Worm (Caenorhabditis elegans) whole organism, L4 larva: Measurements from ENCODE around the gene F35C11.4.

Experiments used
- D1046.2 ChIP-seq: fragments of 200-800 bp; sonication (Bioruptor generic); IDR thresholded peaks from 2 replicates; pipeline ENCODE4 v1.3.6; 2022; ENCODE audit warnings: missing genetic modification characterization, missing compliant biosample characterization
- R02D3.7 ChIP-seq: fragments of 150-350 bp; sonication (generic microtip); optimal IDR thresholded peaks from 3 replicates; lab custom pipeline; 2014; ENCODE audit warnings: missing biosample characterization, missing genetic modification characterization
- T26A8.4 ChIP-seq: fragments of 200-800 bp; sonication (Bioruptor generic); IDR thresholded peaks from 2 replicates; pipeline ENCODE4 v1.3.6; 2022; ENCODE audit warnings: missing genetic modification characterization, missing compliant biosample characterization
- aha-1 ChIP-seq: fragments of 150-350 bp; peaks from one replicate; lab custom pipeline; 2014; ENCODE audit warnings: missing biosample characterization, missing genetic modification characterization
- attf-4 ChIP-seq: sonication (generic microtip); optimal IDR thresholded peaks from 3 replicates; lab custom pipeline; 2017; ENCODE audit warnings: missing biosample characterization, missing genetic modification characterization
- ceh-28 ChIP-seq: fragments of 150-350 bp; optimal IDR thresholded peaks from 2 replicates; lab custom pipeline; 2014; ENCODE audit warnings: missing biosample characterization, missing genetic modification reagents, missing genetic modification characterization
- ctbp-1 ChIP-seq: fragments of 200-800 bp; sonication (Bioruptor generic); IDR thresholded peaks from 2 replicates; pipeline ENCODE4 v1.3.6; 2022; ENCODE audit warnings: missing genetic modification reagents, missing genetic modification characterization, missing compliant biosample characterization
- daf-12 ChIP-seq: fragments of 150-350 bp; optimal IDR thresholded peaks from 2 replicates; lab custom pipeline; 2014; ENCODE audit warnings: missing biosample characterization, missing genetic modification reagents, missing genetic modification characterization
- daf-16 ChIP-seq, 3 experiments: sonication (generic microtip); optimal IDR thresholded peaks; 2 replicates each; lab custom pipeline; 2016 to 2017; ENCODE audit warnings: missing genetic modification characterization in 3 of 3, missing genetic modification reagents in 3 of 3, mild to moderate bottlenecking in 2 of 3, missing compliant biosample characterization in 2 of 3, missing biosample characterization in 1 of 3, moderate library complexity in 1 of 3
- dmd-6 ChIP-seq: fragments of 200-800 bp; sonication (Bioruptor generic); IDR thresholded peaks from 2 replicates; pipeline ENCODE4 v1.3.6; 2022; ENCODE audit warnings: missing genetic modification reagents, missing genetic modification characterization, missing compliant biosample characterization
- dpl-1 ChIP-seq: fragments of 150-350 bp; optimal IDR thresholded peaks from 2 replicates; lab custom pipeline; 2014; ENCODE audit warnings: missing biosample characterization, missing genetic modification reagents, missing genetic modification characterization
- duxl-1 ChIP-seq: sonication (generic microtip); optimal IDR thresholded peaks from 2 replicates; lab custom pipeline; 2016; ENCODE audit warnings: mild to moderate bottlenecking, missing genetic modification characterization, moderate library complexity, missing compliant biosample characterization; ENCODE audit not compliant: poor library complexity
- dve-1 ChIP-seq: sonication (generic microtip); optimal IDR thresholded peaks from 2 replicates; lab custom pipeline; 2017; ENCODE audit warnings: antibody characterized with exemption, mild to moderate bottlenecking, missing genetic modification characterization, missing compliant biosample characterization; ENCODE audit not compliant: insufficient read depth
- egl-43 ChIP-seq: fragments of 200-800 bp; sonication (Bioruptor generic); IDR thresholded peaks from 2 replicates; pipeline ENCODE4 v1.3.6; 2022; ENCODE audit warnings: missing genetic modification reagents, missing genetic modification characterization, missing compliant biosample characterization
- fkh-10 ChIP-seq: fragments of 150-350 bp; optimal IDR thresholded peaks from 2 replicates; lab custom pipeline; 2014; ENCODE audit warnings: missing biosample characterization, missing genetic modification reagents, missing genetic modification characterization
- hlh-30 ChIP-seq: sonication (generic microtip); optimal IDR thresholded peaks from 2 replicates; lab custom pipeline; 2017; ENCODE audit warnings: antibody characterized with exemption, mild to moderate bottlenecking, missing genetic modification characterization, missing compliant biosample characterization; ENCODE audit not compliant: insufficient read depth
- hmg-1.1 ChIP-seq: fragments of 200-800 bp; sonication (Bioruptor generic); IDR thresholded peaks from 2 replicates; pipeline ENCODE4 v1.3.6; 2022; ENCODE audit warnings: missing genetic modification reagents, missing genetic modification characterization, missing compliant biosample characterization
- lin-15B ChIP-seq: fragments of 150-350 bp; sonication (generic microtip); optimal IDR thresholded peaks from 3 replicates; lab custom pipeline; 2014; ENCODE audit warnings: missing biosample characterization, missing genetic modification characterization
- lin-38 ChIP-seq: fragments of 200-800 bp; sonication (Bioruptor generic); IDR thresholded peaks from 2 replicates; pipeline ENCODE4 v1.3.6; 2022; ENCODE audit warnings: missing genetic modification reagents, missing genetic modification characterization, missing compliant biosample characterization
- lsy-2 ChIP-seq, 2 experiments: fragments of 150-350 bp in 1 of 2; sonication (generic microtip) in 1 of 2; optimal IDR thresholded peaks; 2 replicates each; lab custom pipeline; 2014 to 2017; ENCODE audit warnings: missing biosample characterization in 2 of 2, missing genetic modification characterization in 2 of 2
- mep-1 ChIP-seq: fragments of 150-350 bp; sonication (generic microtip); optimal IDR thresholded peaks from 3 replicates; lab custom pipeline; 2014; ENCODE audit warnings: missing biosample characterization, missing genetic modification characterization
- mxl-2 ChIP-seq: fragments of 200-800 bp; sonication (Bioruptor generic); conservative IDR thresholded peaks from 2 replicates; pipeline ENCODE4 v1.3.6; 2022; ENCODE audit warnings: missing genetic modification reagents, missing genetic modification characterization, missing compliant biosample characterization
- nhr-10 ChIP-seq: fragments of 150-350 bp; optimal IDR thresholded peaks from 2 replicates; lab custom pipeline; 2014; ENCODE audit warnings: missing biosample characterization, missing genetic modification characterization
- nhr-11 ChIP-seq: fragments of 150-350 bp; optimal IDR thresholded peaks from 2 replicates; lab custom pipeline; 2014; ENCODE audit warnings: missing biosample characterization, missing genetic modification characterization
- nhr-237 ChIP-seq: sonication (generic microtip); optimal IDR thresholded peaks from 2 replicates; lab custom pipeline; 2017; ENCODE audit warnings: missing biosample characterization, missing genetic modification characterization
- nhr-28 ChIP-seq: fragments of 150-350 bp; optimal IDR thresholded peaks from 2 replicates; lab custom pipeline; 2014; ENCODE audit warnings: missing biosample characterization, missing genetic modification characterization
- pha-4 ChIP-seq, 2 experiments: fragments of 150-350 bp in 1 of 2; fragments of 200-800 bp in 1 of 2; sonication (Bioruptor generic) in 1 of 2; IDR thresholded peaks in 1 of 2; optimal IDR thresholded peaks in 1 of 2; 2 replicates each; pipeline versions ENCODE4 v1.3.6 to Lab custom; 2014 to 2022; ENCODE audit warnings: missing genetic modification characterization in 2 of 2, missing genetic modification reagents in 2 of 2, missing biosample characterization in 1 of 2, missing compliant biosample characterization in 1 of 2
- rbr-2 ChIP-seq: sonication (generic microtip); optimal IDR thresholded peaks from 2 replicates; lab custom pipeline; 2016; ENCODE audit warnings: missing genotype, missing genetic modification characterization, missing compliant biosample characterization
- skn-1 ChIP-seq: fragments of 150-350 bp; optimal IDR thresholded peaks from 2 replicates; lab custom pipeline; 2014; ENCODE audit warnings: missing biosample characterization, missing genetic modification characterization
- snpc-1.2 ChIP-seq: fragments of 200-800 bp; sonication (Bioruptor generic); IDR thresholded peaks from 2 replicates; pipeline ENCODE4 v1.3.6; 2022; ENCODE audit warnings: missing genetic modification reagents, missing genetic modification characterization, missing compliant biosample characterization
- spr-3 ChIP-seq: fragments of 200-800 bp; sonication (Bioruptor generic); optimal IDR thresholded peaks from 2 replicates; lab custom pipeline; 2018; ENCODE audit warnings: mild to moderate bottlenecking, missing genetic modification characterization, missing compliant biosample characterization
- unc-130 ChIP-seq: sonication (generic microtip); optimal IDR thresholded peaks from 2 replicates; lab custom pipeline; 2016; ENCODE audit warnings: missing genetic modification reagents, missing genetic modification characterization, missing compliant biosample characterization
- unc-62 ChIP-seq, 3 experiments: fragments of 150-350 bp in 1 of 3; sonication (generic microtip); optimal IDR thresholded peaks in 2 of 3; peaks in 1 of 3; 1 replicate in 1 of 3; 2 replicates in 2 of 3; lab custom pipeline; 2014 to 2017; ENCODE audit warnings: missing biosample characterization in 3 of 3, missing genetic modification characterization in 3 of 3, missing genetic modification reagents in 3 of 3, missing genotype in 1 of 3
- zag-1 ChIP-seq: fragments of 150-350 bp; optimal IDR thresholded peaks from 2 replicates; lab custom pipeline; 2014; ENCODE audit warnings: missing biosample characterization, missing genetic modification characterization

Gene F35C11.4

ce11 chrII:8214367-8214766 is 34.4 kb upstream of the F35C11.4 start, which contains the start of gene M110.10:
Gene M110.10, minus strand, starts transcription at chrII:8214467.
- TF ChIP-seq mxl-2 (GFP tag; lab: Robert Waterston, UW) (no peak), attf-4 (tag; lab: Kevin White, UChicago) (no peak), lin-15B (no peak), aha-1 (tag; lab: Kevin White, UChicago) (peak; percentile 6), unc-62 (GFP tag; optimal IDR thresholded peaks at IDR 0.05 in 1 of 2; lab: Kevin White, UChicago) (peak in 1 of 2 experiments; percentile 71), unc-62 (tag; optimal IDR thresholded peaks at IDR 0.05; lab: Kevin White, UChicago) (no peak)

- no peak for TF ChIP-seq egl-43 (GFP tag; lab: Robert Waterston, UW)
- TF ChIP-seq rbr-2 (tag; lab: Kevin White, UChicago): peak; percentile 29
- TF ChIP-seq mep-1 (tag; lab: Kevin White, UChicago): peak; percentile 38
- TF ChIP-seq dve-1: peak; percentile 25
- TF ChIP-seq nhr-11: no peak
- peak; percentile 76 for TF ChIP-seq R02D3.7 (tag; lab: Kevin White, UChicago)
- TF ChIP-seq hlh-30 (tag; lab: Kevin White, UChicago): peak; percentile 45
- no peak for TF ChIP-seq daf-16 (GFP tag; optimal IDR thresholded peaks at IDR 0.05; lab: Kevin White, UChicago)
- peak; percentile 37 for TF ChIP-seq daf-16 (tag; optimal IDR thresholded peaks at IDR 0.05; lab: Kevin White, UChicago)
- TF ChIP-seq D1046.2 (GFP tag; lab: Robert Waterston, UW): no peak
- peak; percentile 45 for TF ChIP-seq fkh-10 (GFP tag; lab: Kevin White, UChicago)
- TF ChIP-seq hmg-1.1 (GFP tag; lab: Robert Waterston, UW): peak; percentile 57; the same call in 1 of the 2 replicates
- TF ChIP-seq nhr-28: peak; percentile 17
- TF ChIP-seq lsy-2 (tag; optimal IDR thresholded peaks at IDR 0.05; lab: Kevin White, UChicago): peak in 1 of 2 experiments; percentile 76
- peak; percentile 42 for TF ChIP-seq ceh-28
- 0 out of 2 replicates have a peak, but pooled peaks have one; percentile 25 for TF ChIP-seq lin-38
- TF ChIP-seq daf-12: no peak
- TF ChIP-seq skn-1: no peak
- TF ChIP-seq unc-130 (GFP tag; lab: Kevin White, UChicago): peak; percentile 23
- peak; percentile 53 for TF ChIP-seq dpl-1 (GFP tag; lab: Kevin White, UChicago)
- TF ChIP-seq, all 104 proteins: peak for 14
Measured at ce11 chrII:8216433-8216832, 32.4 kb upstream of the F35C11.4 start, which contains the start of gene M110.3. Gene M110.3, minus strand, starts transcription at chrII:8216616.

DNA sequence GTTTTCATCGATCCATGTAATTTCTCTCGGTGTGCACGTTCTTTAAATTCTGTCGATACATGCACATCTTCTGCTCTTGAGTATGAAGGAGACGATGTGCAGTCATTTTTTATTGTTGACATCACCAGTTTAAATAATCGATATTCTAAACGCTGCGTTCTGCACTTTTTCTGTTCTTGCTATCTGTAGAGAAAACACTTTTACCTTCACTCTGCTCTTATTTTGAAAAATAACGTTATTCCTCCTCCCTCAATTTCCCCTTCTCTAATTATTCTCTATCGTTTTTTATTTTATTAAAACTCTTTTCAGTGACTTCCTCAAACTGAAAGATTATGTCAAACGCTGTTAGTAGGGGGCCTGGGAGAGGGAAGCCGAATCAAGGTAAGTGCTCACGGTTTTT is 31.9 kb upstream of the F35C11.4 start, which contains the start of gene ifg-1:
Gene ifg-1 (plus strand): TSS at position 301 of the 400 bp plus-strand sequence.
- no peak for TF ChIP-seq lin-15B
- no peak for TF ChIP-seq nhr-10 (tag; lab: Kevin White, UChicago)
- no peak for TF ChIP-seq pha-4 (GFP tag; IDR thresholded peaks at IDR 0.05; lab: Robert Waterston, UW)
- no peak for TF ChIP-seq pha-4 (tag; optimal IDR thresholded peaks at IDR 0.05; lab: Kevin White, UChicago)
- TF ChIP-seq dmd-6: no peak
- no peak for TF ChIP-seq snpc-1.2 (GFP tag; lab: Robert Waterston, UW)
- no peak for TF ChIP-seq mep-1 (tag; lab: Kevin White, UChicago)

ce11 chrII:8218266-8218665 is 30.5 kb upstream of the F35C11.4 start:
- no peak for TF ChIP-seq nhr-11
- no peak for TF ChIP-seq spr-3 (GFP tag; lab: Kevin White, UChicago)
- no peak for TF ChIP-seq ctbp-1
- TF ChIP-seq duxl-1 (tag; lab: Kevin White, UChicago): no peak
- peak; percentile 93 for TF ChIP-seq aha-1 (tag; lab: Kevin White, UChicago)
- TF ChIP-seq unc-62 (GFP tag; optimal IDR thresholded peaks at IDR 0.05 in 1 of 2; lab: Kevin White, UChicago): peak in 1 of 2 experiments; percentile 2
- TF ChIP-seq unc-62 (tag; optimal IDR thresholded peaks at IDR 0.05; lab: Kevin White, UChicago): no peak
- TF ChIP-seq nhr-237 (tag; lab: Kevin White, UChicago): no peak
- no peak for TF ChIP-seq T26A8.4 (GFP tag; lab: Robert Waterston, UW)
- no peak for TF ChIP-seq zag-1 (tag; lab: Kevin White, UChicago)
